Fruit fly (Drosophila melanogaster): Measurements from ENCODE around the gene Hex-A.

The Hex-A gene

DNA sequence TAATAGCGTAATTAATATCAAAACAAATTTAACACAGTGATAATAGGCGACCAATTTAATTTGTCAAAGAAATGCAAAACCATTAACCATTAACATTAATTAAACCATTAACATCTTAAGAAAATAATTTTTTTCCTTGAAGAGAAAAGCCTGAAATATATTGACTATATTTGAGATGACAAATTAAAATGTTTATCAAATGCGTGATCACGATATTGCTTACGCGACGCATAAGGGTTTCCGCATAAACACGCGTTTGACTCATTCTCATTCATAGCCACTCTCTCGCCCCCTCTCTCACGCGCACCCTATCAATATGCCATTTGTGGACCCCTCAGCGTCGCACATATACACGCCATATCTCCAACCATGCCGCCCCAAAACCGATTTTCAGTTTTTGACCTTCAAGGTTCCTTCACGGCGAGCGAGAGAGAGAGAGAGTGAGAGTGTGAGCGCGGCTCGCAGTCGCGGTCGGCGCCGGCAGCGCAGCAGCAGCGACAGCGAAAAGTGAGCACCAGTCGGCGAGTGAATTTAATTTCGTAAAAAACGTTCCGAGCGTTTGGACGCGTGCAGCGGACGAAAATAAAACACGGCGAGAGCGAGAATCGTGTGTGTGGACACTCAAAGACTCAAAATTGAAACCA lies at the start of gene Hex-A (continued):
- peak; percentile 88 for TF ChIP-seq CG31365 (tag; optimal IDR thresholded peaks at IDR 0.05)
- TF ChIP-seq CG32767 (GFP tag; IDR thresholded peaks at IDR 0.05) = peak; percentile 93
- TF ChIP-seq NFAT (GFP tag; IDR thresholded peaks at IDR 0.05) = peak; percentile 89
- peak; percentile 95 for TF ChIP-seq gsb-n (tag; optimal IDR thresholded peaks at IDR 0.05)
- peak; percentile 94 for TF ChIP-seq CG9437 (GFP tag; optimal IDR thresholded peaks at IDR 0.05)
- peak; percentile 90 for TF ChIP-seq Awh (GFP tag; IDR thresholded peaks at IDR 0.05)
- TF ChIP-seq lov (optimal IDR thresholded peaks at IDR 0.05) = no peak
- peak; percentile 80 for TF ChIP-seq lov (GFP tag; IDR thresholded peaks at IDR 0.05)
- peak; percentile 81 for TF ChIP-seq sisA (GFP tag; IDR thresholded peaks at IDR 0.05)
- no peak for TF ChIP-seq CG8478 (optimal IDR thresholded peaks at IDR 0.05)
- TF ChIP-seq CG1832 (GFP tag; optimal IDR thresholded peaks at IDR 0.05) = peak; percentile 39
- peak; percentile 75 for TF ChIP-seq CG14667 (GFP tag; IDR thresholded peaks at IDR 0.05)
- TF ChIP-seq sc (optimal IDR thresholded peaks at IDR 0.05) = no peak
- peak; percentile 92 for TF ChIP-seq sc (GFP tag; optimal IDR thresholded peaks at IDR 0.05)
- peak; percentile 84 for TF ChIP-seq al (GFP tag; IDR thresholded peaks at IDR 0.05)
- peak; percentile 86 for TF ChIP-seq CG14050 (GFP tag; IDR thresholded peaks at IDR 0.05)
- peak; percentile 96 for TF ChIP-seq Side (GFP tag; optimal IDR thresholded peaks at IDR 0.05)
- peak; percentile 98 for TF ChIP-seq B-H2 (GFP tag; optimal IDR thresholded peaks at IDR 0.05)
- TF ChIP-seq B-H1 (GFP tag; IDR thresholded peaks at IDR 0.05) = peak; percentile 86
- peak; percentile 95 for TF ChIP-seq disco-r (GFP tag; optimal IDR thresholded peaks at IDR 0.05)
- TF ChIP-seq CG7372 (GFP tag; IDR thresholded peaks at IDR 0.05) = peak; percentile 91
- TF ChIP-seq CG7556 (GFP tag; optimal IDR thresholded peaks at IDR 0.05) = peak; percentile 99
- TF ChIP-seq Oli (tag; optimal IDR thresholded peaks at IDR 0.05) = peak; percentile 97
- TF ChIP-seq vvl (GFP tag; IDR thresholded peaks at IDR 0.05) = peak; percentile 91
- TF ChIP-seq CG2875 (GFP tag; optimal IDR thresholded peaks at IDR 0.05) = peak; percentile 88
- peak; percentile 96 for TF ChIP-seq CG12744 (GFP tag; optimal IDR thresholded peaks at IDR 0.05)
- TF ChIP-seq CG11247 (GFP tag; IDR thresholded peaks at IDR 0.05) = peak; percentile 87
- no peak for TF ChIP-seq Doc3 (GFP tag; IDR thresholded peaks at IDR 0.05; ENCODE audit: partially characterized antibody)
- peak; percentile 77 for TF ChIP-seq corto (GFP tag; optimal IDR thresholded peaks at IDR 0.05)
- peak; percentile 95 for TF ChIP-seq nom (GFP tag; optimal IDR thresholded peaks at IDR 0.05)
- TF ChIP-seq CG3726 (GFP tag; IDR thresholded peaks at IDR 0.05) = peak; percentile 80; the same call in 2 of the 3 replicates
- TF ChIP-seq CG4424 (GFP tag; optimal IDR thresholded peaks at IDR 0.05) = peak; percentile 92
- TF ChIP-seq oc (tag; optimal IDR thresholded peaks at IDR 0.05) = peak; percentile 94
- peak; percentile 75 for TF ChIP-seq Gug (GFP tag; IDR thresholded peaks at IDR 0.05)
- peak; percentile 92 for TF ChIP-seq CG14014 (GFP tag; IDR thresholded peaks at IDR 0.05)
- TF ChIP-seq klu (GFP tag; IDR thresholded peaks at IDR 0.05) = peak; percentile 89
- peak; percentile 62 for TF ChIP-seq Sry-δ (GFP tag; optimal IDR thresholded peaks at IDR 0.05)
- TF ChIP-seq CrebB (tag; optimal IDR thresholded peaks at IDR 0.05) = peak; percentile 97
- TF ChIP-seq chn (GFP tag; optimal IDR thresholded peaks at IDR 0.05) = peak; percentile 90
- TF ChIP-seq dmrt99B (tag; optimal IDR thresholded peaks at IDR 0.05) = peak; percentile 98
- peak; percentile 97 for TF ChIP-seq Sox102F (GFP tag; optimal IDR thresholded peaks at IDR 0.05)
- peak; percentile 84 for TF ChIP-seq ranshi (GFP tag; IDR thresholded peaks at IDR 0.05)
- TF ChIP-seq ato (GFP tag; IDR thresholded peaks at IDR 0.05; ENCODE audit: partially characterized antibody) = no peak
- peak; percentile 93 for TF ChIP-seq Hey (tag; optimal IDR thresholded peaks at IDR 0.05)
- peak; percentile 88 for TF ChIP-seq gsb (GFP tag; IDR thresholded peaks at IDR 0.05)
- TF ChIP-seq CG33213 (GFP tag; optimal IDR thresholded peaks at IDR 0.05) = peak; percentile 89
- TF ChIP-seq NK7.1 (GFP tag; optimal IDR thresholded peaks at IDR 0.05) = peak; percentile 93
- TF ChIP-seq slbo (GFP tag; IDR thresholded peaks at IDR 0.05) = peak; percentile 87
- peak; percentile 86 for TF ChIP-seq E2f1 (GFP tag; IDR thresholded peaks at IDR 0.05)
- peak; percentile 99 for TF ChIP-seq Fer1 (GFP tag; optimal IDR thresholded peaks at IDR 0.05)
- peak; percentile 60 for TF ChIP-seq CG4617 (GFP tag; optimal IDR thresholded peaks at IDR 0.05; ENCODE audit: borderline replicate concordance)

Data from whole organism, embryonic.